Worm (Caenorhabditis elegans) whole organism, young adult: ENCODE results near the gene nhr-173.

ENCODE experiments used
- C06A6.2 ChIP-seq: fragments of 200-800 bp; sonication (Bioruptor generic); conservative IDR thresholded peaks from 2 replicates; pipeline ENCODE4 v1.3.6; 2022; ENCODE audit warnings: missing genetic modification characterization, missing compliant biosample characterization
- Y53F4B.3 ChIP-seq: fragments of 200-800 bp; sonication (Bioruptor generic); IDR thresholded peaks from 2 replicates; pipeline ENCODE4 v1.3.6; 2022; ENCODE audit warnings: missing genetic modification reagents, missing genetic modification characterization, missing compliant biosample characterization
- Y56A3A.18 ChIP-seq: fragments of 200-800 bp; sonication (Bioruptor generic); IDR thresholded peaks from 2 replicates; pipeline ENCODE4 v1.3.6; 2022; ENCODE audit warnings: missing genetic modification reagents, missing genetic modification characterization, missing compliant biosample characterization
- ama-1 ChIP-seq, 3 experiments: fragments of 150-350 bp in 1 of 3; sonication (generic microtip) in 2 of 3; optimal IDR thresholded peaks; 2 replicates each; lab custom pipeline; 2014 to 2018; ENCODE audit warnings: missing biosample characterization in 2 of 3, missing genetic modification characterization in 2 of 3, missing genetic modification reagents in 2 of 3
- atf-7 ChIP-seq: sonication (generic microtip); optimal IDR thresholded peaks from 2 replicates; lab custom pipeline; 2017; ENCODE audit warnings: mild to moderate bottlenecking, missing genetic modification characterization, missing compliant biosample characterization
- die-1 ChIP-seq: sonication (generic microtip); optimal IDR thresholded peaks from 2 replicates; lab custom pipeline; 2016; ENCODE audit warnings: missing genotype, mild to moderate bottlenecking, missing genetic modification characterization, missing compliant biosample characterization
- gei-17 ChIP-seq: fragments of 200-800 bp; sonication (Bioruptor generic); optimal IDR thresholded peaks from 2 replicates; lab custom pipeline; 2018; ENCODE audit warnings: mild to moderate bottlenecking, missing genetic modification characterization, missing compliant biosample characterization
- hsf-1 ChIP-seq: fragments of 200-800 bp; sonication (Bioruptor generic); IDR thresholded peaks from 2 replicates; pipeline ENCODE4 v1.3.6; 2022; ENCODE audit warnings: missing genetic modification reagents, missing genetic modification characterization, missing compliant biosample characterization
- madf-10 ChIP-seq: sonication (generic microtip); optimal IDR thresholded peaks from 2 replicates; lab custom pipeline; 2016; ENCODE audit warnings: mild to moderate bottlenecking, missing genetic modification characterization, missing compliant biosample characterization
- nhr-27 ChIP-seq: fragments of 200-800 bp; sonication (Bioruptor generic); optimal IDR thresholded peaks from 2 replicates; lab custom pipeline; 2018; ENCODE audit warnings: mild to moderate bottlenecking, missing genetic modification characterization, moderate library complexity, missing compliant biosample characterization

- TF ChIP-seq Y56A3A.18 (GFP tag; lab: Robert Waterston, UW) (no peak), nhr-27 (tag; lab: Kevin White, UChicago) (no peak), atf-7 (tag; lab: Kevin White, UChicago) (no peak), Y53F4B.3 (no peak), gei-17 (GFP tag; lab: Kevin White, UChicago) (no peak), C06A6.2 (GFP tag; lab: Robert Waterston, UW) (no peak), hsf-1 (no peak), ama-1 (optimal IDR thresholded peaks at IDR 0.05; lab: Kevin White, UChicago) (no peak), ama-1 (GFP tag; optimal IDR thresholded peaks at IDR 0.05; lab: Kevin White, UChicago) (no peak), madf-10 (tag; lab: Kevin White, UChicago) (no peak), die-1 (tag; lab: Kevin White, UChicago) (no peak)
These were observed 32.4 kb downstream of the nhr-173 start for ce11 chrX:6687756-6688155.
